Fruit fly (Drosophila melanogaster) whole organism, wandering third instar larva: ENCODE results near the gene CG3769.

Source experiments
- Abd-B ChIP-seq: fragments of >200 bp; optimal IDR thresholded peaks from 2 replicates; lab custom pipeline; 2017; ENCODE audit warnings: missing biosample characterization, missing genetic modification characterization
- CG32264 ChIP-seq: fragments of 200-800 bp; sonication (Bioruptor generic); optimal IDR thresholded peaks from 2 replicates; lab custom pipeline; 2016; ENCODE audit warnings: missing biosample characterization, missing genetic modification characterization
- CG9705 ChIP-seq: fragments of 200-800 bp; sonication (Bioruptor generic); optimal IDR thresholded peaks from 2 replicates; lab custom pipeline; 2018; ENCODE audit warnings: missing biosample characterization, mild to moderate bottlenecking, missing genetic modification characterization
- CrebA ChIP-seq: fragments of 200-800 bp; sonication (Bioruptor generic); optimal IDR thresholded peaks from 2 replicates; lab custom pipeline; 2016; ENCODE audit warnings: missing biosample characterization, mild to moderate bottlenecking, missing genetic modification characterization, borderline replicate concordance
- Dfd ChIP-seq: fragments of >200 bp; optimal IDR thresholded peaks from 2 replicates; lab custom pipeline; 2017; ENCODE audit warnings: missing biosample characterization, missing genetic modification characterization
- Dif ChIP-seq: fragments of 200-275, 200-300 bp; sonication (Bioruptor generic); optimal IDR thresholded peaks from 2 replicates; lab custom pipeline; 2018; ENCODE audit warnings: missing biosample characterization, missing genetic modification characterization; ENCODE audit not compliant: partially characterized antibody
- GATAd ChIP-seq: sonication (Bioruptor generic); optimal IDR thresholded peaks from 2 replicates; lab custom pipeline; 2016; ENCODE audit warnings: missing biosample characterization, missing genetic modification characterization
- HLH106 ChIP-seq: fragments of 200-800 bp; optimal IDR thresholded peaks from 3 replicates; lab custom pipeline; 2019; ENCODE audit warnings: missing biosample characterization, mild to moderate bottlenecking, missing genetic modification characterization, moderate library complexity
- Hr78 ChIP-seq: fragments of >200 bp; optimal IDR thresholded peaks from 2 replicates; lab custom pipeline; 2017; ENCODE audit warnings: missing biosample characterization, missing genetic modification characterization
- Hr83 ChIP-seq: fragments of 200-300 bp; sonication (Bioruptor generic); optimal IDR thresholded peaks from 2 replicates; lab custom pipeline; 2016; ENCODE audit warnings: missing biosample characterization, mild to moderate bottlenecking, missing genetic modification characterization, moderate library complexity; ENCODE audit not compliant: poor library complexity, severe bottlenecking
- Jra ChIP-seq: sonication (Bioruptor generic); optimal IDR thresholded peaks from 2 replicates; lab custom pipeline; 2016; ENCODE audit warnings: missing biosample characterization, missing genetic modification characterization
- Mio ChIP-seq: sonication (Bioruptor generic); optimal IDR thresholded peaks from 2 replicates; lab custom pipeline; 2016; ENCODE audit warnings: missing biosample characterization, missing genetic modification characterization
- Myc ChIP-seq: fragments of >200 bp; optimal IDR thresholded peaks from 2 replicates; lab custom pipeline; 2017
- N ChIP-seq: fragments of >200 bp; optimal IDR thresholded peaks from 2 replicates; lab custom pipeline; 2018; ENCODE audit warnings: missing biosample characterization, missing external identifiers, missing genetic modification characterization
- OdsH ChIP-seq: fragments of 200-800 bp; sonication (Bioruptor generic); optimal IDR thresholded peaks from 2 replicates; lab custom pipeline; 2016; ENCODE audit warnings: missing biosample characterization, mild to moderate bottlenecking, missing genetic modification characterization
- Rel ChIP-seq, 2 experiments: fragments of 200-800 bp; sonication (Bioruptor generic) in 1 of 2; optimal IDR thresholded peaks; 2 replicates in 1 of 2; 3 replicates in 1 of 2; lab custom pipeline; 2016 to 2019; ENCODE audit warnings: mild to moderate bottlenecking in 2 of 2, missing biosample characterization in 2 of 2, missing genetic modification characterization in 2 of 2, moderate library complexity in 1 of 2
- Sp1 ChIP-seq: fragments of 200-800 bp; sonication (Bioruptor generic); optimal IDR thresholded peaks from 3 replicates; lab custom pipeline; 2019; ENCODE audit warnings: missing biosample characterization, mild to moderate bottlenecking, missing genetic modification characterization, moderate library complexity
- Vsx2 ChIP-seq: fragments of 200-300, 225-300 bp; sonication (Bioruptor generic); optimal IDR thresholded peaks from 2 replicates; lab custom pipeline; 2018; ENCODE audit warnings: missing biosample characterization, missing genetic modification characterization; ENCODE audit not compliant: partially characterized antibody
- br ChIP-seq: fragments of 200-800 bp; sonication (Bioruptor generic); optimal IDR thresholded peaks from 2 replicates; lab custom pipeline; 2016; ENCODE audit warnings: missing biosample characterization, missing genetic modification characterization
- brk ChIP-seq: fragments of 200-800 bp; sonication (Bioruptor generic); optimal IDR thresholded peaks from 2 replicates; lab custom pipeline; 2016; ENCODE audit warnings: missing biosample characterization, mild to moderate bottlenecking, missing genetic modification characterization
- dl ChIP-seq, 2 experiments: fragments of 175-275, 200-275 bp in 1 of 2; fragments of 200-275 bp in 1 of 2; sonication (Bioruptor generic); optimal IDR thresholded peaks; lab custom pipeline; 2018; ENCODE audit warnings: mild to moderate bottlenecking in 2 of 2, missing biosample characterization in 2 of 2, missing genetic modification characterization in 2 of 2, moderate library complexity in 2 of 2; ENCODE audit not compliant: partially characterized antibody in 2 of 2, insufficient read depth in 1 of 2
- dmrt93B ChIP-seq: fragments of 200-800 bp; sonication (Bioruptor generic); optimal IDR thresholded peaks from 2 replicates; lab custom pipeline; 2018; ENCODE audit warnings: missing biosample characterization, mild to moderate bottlenecking, missing genetic modification characterization
- dsf ChIP-seq: sonication (Bioruptor generic); optimal IDR thresholded peaks from 2 replicates; lab custom pipeline; 2016; ENCODE audit warnings: missing biosample characterization, missing genetic modification characterization, borderline replicate concordance
- ey ChIP-seq: fragments of 200-800 bp; sonication (Bioruptor generic); optimal IDR thresholded peaks from 2 replicates; lab custom pipeline; 2016; ENCODE audit warnings: missing biosample characterization, missing genetic modification characterization
- foxo ChIP-seq, 2 experiments: fragments of 200-800 bp; sonication (Bioruptor generic); optimal IDR thresholded peaks; 2 replicates in 1 of 2; 3 replicates in 1 of 2; lab custom pipeline; 2016 to 2017; ENCODE audit warnings: missing biosample characterization in 2 of 2, missing genetic modification characterization in 2 of 2
- fru ChIP-seq: fragments of 200-800 bp; sonication (Bioruptor generic); optimal IDR thresholded peaks from 3 replicates; lab custom pipeline; 2016; ENCODE audit warnings: missing biosample characterization, mild to moderate bottlenecking, missing genetic modification characterization
- h ChIP-seq: fragments of 200-800 bp; sonication (Bioruptor generic); optimal IDR thresholded peaks from 3 replicates; lab custom pipeline; 2016; ENCODE audit warnings: missing biosample characterization, mild to moderate bottlenecking, missing genetic modification characterization
- jim ChIP-seq: fragments of 175-275, 200-325 bp; sonication (Bioruptor generic); optimal IDR thresholded peaks from 2 replicates; lab custom pipeline; 2016; ENCODE audit warnings: missing biosample characterization, mild to moderate bottlenecking, missing genetic modification characterization
- lola ChIP-seq: fragments of >200 bp; optimal IDR thresholded peaks from 2 replicates; lab custom pipeline; 2017; ENCODE audit warnings: missing biosample characterization, missing genetic modification characterization
- pan ChIP-seq: fragments of >200 bp; optimal IDR thresholded peaks from 2 replicates; lab custom pipeline; 2017
- psq ChIP-seq: fragments of 200-800 bp; sonication (Bioruptor generic); optimal IDR thresholded peaks from 3 replicates; lab custom pipeline; 2017; ENCODE audit warnings: missing biosample characterization, mild to moderate bottlenecking, missing genetic modification characterization, moderate library complexity
- rgr ChIP-seq: fragments of 200-800 bp; sonication (Bioruptor generic); optimal IDR thresholded peaks from 3 replicates; lab custom pipeline; 2016; ENCODE audit warnings: missing biosample characterization, mild to moderate bottlenecking, missing genetic modification characterization
- sage ChIP-seq: fragments of 200-800 bp; sonication (Bioruptor generic); optimal IDR thresholded peaks from 2 replicates; lab custom pipeline; 2016; ENCODE audit warnings: missing biosample characterization, mild to moderate bottlenecking, missing genetic modification characterization
- sv ChIP-seq: fragments of 200-800 bp; sonication (Bioruptor generic); optimal IDR thresholded peaks from 3 replicates; lab custom pipeline; 2016; ENCODE audit warnings: missing biosample characterization, missing genetic modification characterization
- tai ChIP-seq: sonication (Bioruptor generic); optimal IDR thresholded peaks from 2 replicates; lab custom pipeline; 2016; ENCODE audit warnings: missing biosample characterization, missing genetic modification characterization
- usp ChIP-seq: fragments of >200 bp; optimal IDR thresholded peaks from 2 replicates; lab custom pipeline; 2017; ENCODE audit warnings: missing biosample characterization, missing genetic modification characterization
- woc ChIP-seq: sonication (Bioruptor generic); optimal IDR thresholded peaks from 2 replicates; lab custom pipeline; 2016; ENCODE audit warnings: missing biosample characterization, mild to moderate bottlenecking, missing genetic modification characterization

CG3769 gene

DNA sequence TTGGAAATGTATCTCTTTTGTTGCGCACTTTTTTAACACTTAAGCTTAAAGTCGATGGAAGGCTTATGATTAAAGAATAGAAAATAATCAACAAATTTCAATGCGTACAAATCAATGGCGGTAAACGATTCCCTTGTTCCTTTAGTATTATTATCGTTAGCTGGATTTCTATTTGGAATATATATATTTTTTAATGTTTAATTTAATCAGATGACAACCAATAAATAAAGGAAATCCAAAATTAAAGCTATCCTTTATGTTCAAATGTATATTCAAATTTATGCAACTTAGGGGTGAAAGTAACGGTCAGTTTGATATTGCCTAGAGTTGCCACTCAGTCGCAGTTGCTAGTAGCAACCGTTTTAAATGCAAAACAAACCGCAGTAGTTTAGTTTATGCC, at the start of gene CG3769:
TSS of gene CG3769 (plus strand) at position 301 of the 400 bp plus-strand sequence.
- TF ChIP-seq Abd-B (GFP tag; lab: Kevin White, UChicago) = no peak
- no peak for TF ChIP-seq lola (GFP tag; lab: Kevin White, UChicago)
- no peak for TF ChIP-seq HLH106 (tag; lab: Kevin White, UChicago)
- TF ChIP-seq Mio (GFP tag; lab: Kevin White, UChicago) = no peak
- TF ChIP-seq pan = no peak
- no peak for TF ChIP-seq usp (GFP tag; lab: Kevin White, UChicago)
- no peak for TF ChIP-seq Dfd (GFP tag; lab: Kevin White, UChicago)
- no peak for TF ChIP-seq tai (GFP tag; lab: Kevin White, UChicago)
- TF ChIP-seq GATAd (GFP tag; lab: Kevin White, UChicago) = no peak
- TF ChIP-seq Myc (lab: Kevin White, UChicago) = no peak
- TF ChIP-seq h (GFP tag; lab: Kevin White, UChicago) = no peak
- no peak for TF ChIP-seq foxo (GFP tag; optimal IDR thresholded peaks at IDR 0.05; lab: Kevin White, UChicago)
- TF ChIP-seq dl (GFP tag; optimal IDR thresholded peaks at IDR 0.05; lab: Kevin White, UChicago; ENCODE audit: insufficient read depth in 1 of 2, partially characterized antibody in 2 of 2) = no peak
- no peak for TF ChIP-seq fru (GFP tag; lab: Kevin White, UChicago)
- TF ChIP-seq ey = no peak

DNA sequence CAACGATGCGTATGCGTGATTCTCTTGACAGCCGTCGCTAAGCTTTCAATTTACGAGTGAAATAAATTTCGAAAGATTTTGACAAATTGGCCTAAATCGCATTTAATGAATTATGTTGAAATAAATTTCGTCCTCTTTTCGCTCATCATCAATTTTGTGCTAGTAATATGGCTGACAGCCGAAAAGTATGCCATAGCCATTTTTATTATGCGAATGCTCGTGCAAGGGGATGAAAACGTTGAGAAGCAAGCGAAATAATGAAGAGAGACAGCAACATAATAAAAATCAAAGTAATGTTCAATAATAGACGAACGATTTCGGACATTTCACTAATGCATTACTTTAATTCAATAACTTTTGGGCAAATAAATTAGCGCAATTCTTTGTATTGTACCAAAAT, 48.9 kb upstream of the CG3769 start:
- TF ChIP-seq CrebA (GFP tag; lab: Kevin White, UChicago) (no peak), Vsx2 (GFP tag; lab: Kevin White, UChicago) (no peak), HLH106 (tag; lab: Kevin White, UChicago) (no peak), N (GFP tag; lab: Kevin White, UChicago) (no peak), Sp1 (no peak), fru (GFP tag; lab: Kevin White, UChicago) (no peak), Mio (GFP tag; lab: Kevin White, UChicago) (no peak), Myc (lab: Kevin White, UChicago) (no peak), psq (GFP tag; lab: Kevin White, UChicago) (no peak), br (GFP tag; lab: Kevin White, UChicago) (no peak), woc (GFP tag; lab: Kevin White, UChicago) (no peak), CG32264 (GFP tag; lab: Kevin White, UChicago) (no peak), GATAd (GFP tag; lab: Kevin White, UChicago) (no peak), OdsH (GFP tag; lab: Kevin White, UChicago) (no peak), foxo (GFP tag; optimal IDR thresholded peaks at IDR 0.05; lab: Kevin White, UChicago) (no peak), h (GFP tag; lab: Kevin White, UChicago) (no peak), tai (GFP tag; lab: Kevin White, UChicago) (no peak), CG9705 (no peak), Hr83 (GFP tag; lab: Kevin White, UChicago) (no peak), dl (GFP tag; optimal IDR thresholded peaks at IDR 0.05; lab: Kevin White, UChicago; ENCODE audit: insufficient read depth in 1 of 2, partially characterized antibody in 2 of 2) (no peak)

DNA sequence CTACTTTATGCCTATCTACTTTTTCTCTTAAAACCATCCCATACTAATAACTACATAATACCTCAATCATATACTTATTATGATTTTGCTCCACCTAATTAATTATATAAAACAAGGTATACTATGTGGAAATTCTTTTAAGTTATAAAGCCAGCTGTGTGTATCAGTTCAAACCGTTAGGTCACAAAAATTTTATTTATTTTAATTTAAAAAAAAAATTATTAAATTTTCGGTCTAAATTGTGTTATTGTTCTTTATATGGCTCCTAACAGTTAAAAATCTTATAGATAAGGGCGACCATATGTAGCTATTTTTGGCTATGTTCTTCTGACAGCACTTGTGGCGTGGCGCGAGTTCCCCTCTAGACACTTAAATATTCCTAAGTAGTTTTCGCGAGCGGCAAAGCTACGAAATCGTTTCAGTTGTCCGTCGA, 47.9 kb upstream of the CG3769 start, which contains the start of gene Aldh:
TSS of gene Aldh (plus strand) at position 150 of the 433 bp plus-strand sequence.
- TF ChIP-seq Myc (lab: Kevin White, UChicago) (peak; percentile 30), jim (GFP tag; lab: Kevin White, UChicago) (no peak), N (GFP tag; lab: Kevin White, UChicago) (no peak), sage (GFP tag; lab: Kevin White, UChicago) (no peak), rgr (GFP tag; lab: Kevin White, UChicago) (peak; percentile 20), OdsH (GFP tag; lab: Kevin White, UChicago) (no peak), lola (GFP tag; lab: Kevin White, UChicago) (no peak), Hr83 (GFP tag; lab: Kevin White, UChicago) (no peak), CG32264 (GFP tag; lab: Kevin White, UChicago) (no peak), tai (GFP tag; lab: Kevin White, UChicago) (no peak), Hr78 (GFP tag; lab: Kevin White, UChicago) (no peak), woc (GFP tag; lab: Kevin White, UChicago) (no peak), Vsx2 (GFP tag; lab: Kevin White, UChicago) (no peak)

dm6 chr2L:9388013-9388605, 47.1 kb upstream of the CG3769 start:
- TF ChIP-seq sage (GFP tag; lab: Kevin White, UChicago) = peak; percentile 74
- no peak for TF ChIP-seq Dfd (GFP tag; lab: Kevin White, UChicago)
- peak; percentile 95 for TF ChIP-seq ey
- peak; percentile 81 for TF ChIP-seq HLH106 (tag; lab: Kevin White, UChicago)
- peak; percentile 85 for TF ChIP-seq dmrt93B (GFP tag; lab: Kevin White, UChicago)
- peak in 1 of 2 experiments; percentile 24 for TF ChIP-seq dl (GFP tag; optimal IDR thresholded peaks at IDR 0.05; lab: Kevin White, UChicago; ENCODE audit: insufficient read depth in 1 of 2, partially characterized antibody in 2 of 2)
- TF ChIP-seq psq (GFP tag; lab: Kevin White, UChicago) = peak; percentile 90
- TF ChIP-seq Rel (GFP tag; optimal IDR thresholded peaks at IDR 0.05; lab: Kevin White, UChicago) = no peak
- peak; percentile 58 for TF ChIP-seq Rel (tag; optimal IDR thresholded peaks at IDR 0.05; lab: Kevin White, UChicago)
- TF ChIP-seq sv (GFP tag; lab: Kevin White, UChicago) = peak; percentile 40
- no peak for TF ChIP-seq dsf
- TF ChIP-seq CG32264 (GFP tag; lab: Kevin White, UChicago) = peak; percentile 89
- TF ChIP-seq OdsH (GFP tag; lab: Kevin White, UChicago) = peak; percentile 93
- no peak for TF ChIP-seq usp (GFP tag; lab: Kevin White, UChicago)
- TF ChIP-seq Jra (GFP tag; lab: Kevin White, UChicago) = peak; percentile 57
- peak; percentile 95 for TF ChIP-seq rgr (GFP tag; lab: Kevin White, UChicago)
- TF ChIP-seq Dif (GFP tag; lab: Kevin White, UChicago) = peak; percentile 24
- TF ChIP-seq Hr83 (GFP tag; lab: Kevin White, UChicago) = no peak
- peak; percentile 65 for TF ChIP-seq brk
- TF ChIP-seq lola (GFP tag; lab: Kevin White, UChicago) = no peak
- TF ChIP-seq br (GFP tag; lab: Kevin White, UChicago) = peak; percentile 93
- TF ChIP-seq CrebA (GFP tag; lab: Kevin White, UChicago) = peak; percentile 84
